Fruit fly (Drosophila melanogaster): ENCODE measurements around the gene nol.

dm6 chr3L:11103773-11104172 is 26.9 kb upstream of the nol start, which contains the start of gene CG32071:
- TF ChIP-seq CG14655 (GFP tag; optimal IDR thresholded peaks at IDR 0.05) = no peak
- no peak for TF ChIP-seq CG34367 (tag; optimal IDR thresholded peaks at IDR 0.05)
- TF ChIP-seq CG10348 (GFP tag; IDR thresholded peaks at IDR 0.05) = no peak
- no peak for TF ChIP-seq Pif1A (GFP tag; optimal IDR thresholded peaks at IDR 0.05)
- no peak for TF ChIP-seq Snoo (tag; optimal IDR thresholded peaks at IDR 0.05)
- no peak for TF ChIP-seq EcR (GFP tag; optimal IDR thresholded peaks at IDR 0.05)
- no peak for TF ChIP-seq CG8301 (tag; optimal IDR thresholded peaks at IDR 0.05)

All from whole organism, pupa.